Worm (Caenorhabditis elegans) whole organism, L4/young adult: Measurements from ENCODE around the gene T23B5.6.

Source experiments
- W03F9.2 ChIP-seq: fragments of 150-350 bp; optimal IDR thresholded peaks from 2 replicates; lab custom pipeline; 2014; ENCODE audit warnings: missing biosample characterization, missing genetic modification characterization
- dao-5 ChIP-seq: sonication (generic microtip); optimal IDR thresholded peaks from 2 replicates; lab custom pipeline; 2016; ENCODE audit warnings: missing genotype, missing genetic modification characterization, moderate library complexity, missing compliant biosample characterization
- him-1 ChIP-seq: sonication (generic microtip); optimal IDR thresholded peaks from 2 replicates; lab custom pipeline; 2016; ENCODE audit warnings: missing genotype, missing genetic modification reagents, missing genetic modification characterization, missing compliant biosample characterization

- TF ChIP-seq him-1 (tag; lab: Kevin White, UChicago) (no peak), W03F9.2 (tag; lab: Kevin White, UChicago) (no peak), dao-5 (tag; lab: Kevin White, UChicago) (no peak)
These were observed 23.9 kb upstream of the T23B5.6 start for ce11 chrIV:12700944-12701343.
